Worm (Caenorhabditis elegans) whole organism, early embryonic: ENCODE measurements around the gene vem-1.

ENCODE experiments used
- B0310.2 ChIP-seq: sonication (generic microtip); optimal IDR thresholded peaks from 2 replicates; lab custom pipeline; 2016; ENCODE audit warnings: mild to moderate bottlenecking, missing genetic modification characterization, missing compliant biosample characterization
- F13C5.2 ChIP-seq: sonication (generic microtip); optimal IDR thresholded peaks from 2 replicates; lab custom pipeline; 2017; ENCODE audit warnings: mild to moderate bottlenecking, missing genetic modification characterization, inconsistent platforms, missing compliant biosample characterization
- aly-1 ChIP-seq: sonication (generic microtip); optimal IDR thresholded peaks from 2 replicates; lab custom pipeline; 2016; ENCODE audit warnings: missing genetic modification characterization, missing compliant biosample characterization
- ama-1 ChIP-seq: fragments of 150-350 bp; optimal IDR thresholded peaks from 2 replicates; lab custom pipeline; 2014
- ceh-13 ChIP-seq: fragments of 200-800 bp; sonication (Bioruptor generic); optimal IDR thresholded peaks from 2 replicates; lab custom pipeline; 2018; ENCODE audit warnings: mild to moderate bottlenecking, missing genetic modification characterization, missing compliant biosample characterization
- ceh-36 ChIP-seq: sonication (generic microtip); optimal IDR thresholded peaks from 2 replicates; lab custom pipeline; 2016; ENCODE audit warnings: missing genetic modification characterization, inconsistent platforms, missing compliant biosample characterization
- ets-7 ChIP-seq: sonication (generic microtip); optimal IDR thresholded peaks from 2 replicates; lab custom pipeline; 2016; ENCODE audit warnings: missing genotype, missing genetic modification characterization, missing compliant biosample characterization
- flt-1 ChIP-seq: fragments of 200-800 bp; sonication (Bioruptor generic); IDR thresholded peaks from 2 replicates; pipeline ENCODE4 v1.3.6; 2022; ENCODE audit warnings: missing genetic modification characterization, missing compliant biosample characterization
- hmbx-1 ChIP-seq: sonication (generic microtip); optimal IDR thresholded peaks from 2 replicates; lab custom pipeline; 2016; ENCODE audit warnings: mild to moderate bottlenecking, missing genetic modification characterization, missing compliant biosample characterization
- hmg-4 ChIP-seq: fragments of 200-800 bp; sonication (Bioruptor generic); optimal IDR thresholded peaks from 2 replicates; lab custom pipeline; 2018; ENCODE audit warnings: mild to moderate bottlenecking, missing genetic modification characterization, missing compliant biosample characterization
- hnd-1 ChIP-seq: sonication (generic microtip); optimal IDR thresholded peaks from 2 replicates; lab custom pipeline; 2016; ENCODE audit warnings: missing genetic modification characterization, missing compliant biosample characterization
- pes-1 ChIP-seq: fragments of 200-800 bp; sonication (Bioruptor generic); IDR thresholded peaks from 2 replicates; pipeline ENCODE4 v1.3.6; 2022; ENCODE audit warnings: missing genetic modification reagents, missing genetic modification characterization, missing compliant biosample characterization
- scrt-1 ChIP-seq: fragments of 200-800 bp; sonication (Bioruptor generic); IDR thresholded peaks from 2 replicates; pipeline ENCODE4 v1.3.6; 2022; ENCODE audit warnings: missing genetic modification characterization, missing compliant biosample characterization
- sea-1 ChIP-seq: fragments of 200-800 bp; sonication (Bioruptor generic); conservative IDR thresholded peaks from 2 replicates; pipeline ENCODE4 v1.3.6; 2022; ENCODE audit warnings: missing genetic modification characterization, missing compliant biosample characterization
- tbx-11 ChIP-seq: fragments of 200-800 bp; sonication (Bioruptor generic); IDR thresholded peaks from 2 replicates; pipeline ENCODE4 v1.3.6; 2022; ENCODE audit warnings: missing genetic modification characterization, missing compliant biosample characterization
- tbx-37 ChIP-seq: fragments of 200-800 bp; sonication (Bioruptor generic); conservative IDR thresholded peaks from 2 replicates; pipeline ENCODE4 v1.3.6; 2022; ENCODE audit warnings: missing genetic modification reagents, missing genetic modification characterization, missing compliant biosample characterization
- tra-4 ChIP-seq: sonication (generic microtip); optimal IDR thresholded peaks from 2 replicates; lab custom pipeline; 2017; ENCODE audit warnings: missing genetic modification characterization, missing compliant biosample characterization

The vem-1 gene

DNA sequence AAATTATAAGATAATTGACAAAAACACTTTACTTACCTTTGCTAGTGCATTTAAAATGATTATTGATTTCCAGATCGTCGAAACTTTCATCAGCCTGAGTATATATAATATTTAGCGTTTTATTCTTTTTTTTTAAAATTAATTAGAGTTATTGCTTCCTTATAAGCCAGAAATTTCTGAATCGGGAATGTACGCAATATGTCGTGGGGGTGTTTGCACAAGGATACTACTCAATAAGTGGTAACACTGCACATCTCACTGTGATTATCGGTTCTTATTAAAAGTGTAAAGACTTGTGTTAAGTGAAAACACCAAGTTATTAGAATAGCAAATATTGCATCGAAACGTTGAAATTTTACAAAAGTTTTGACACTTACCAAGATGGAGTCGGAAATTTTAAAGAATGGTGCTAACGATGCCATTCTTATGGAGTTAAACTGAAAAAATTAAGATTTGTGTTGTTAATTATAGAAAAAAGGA is 30.5 kb downstream of the vem-1 start, which contains the start of gene dim-1:
dim-1 (minus strand) TSS at position 430 of the 480 bp plus-strand sequence.
- TF ChIP-seq hnd-1 (tag; lab: Kevin White, UChicago) (no peak), ceh-13 (no peak), F13C5.2 (tag; lab: Kevin White, UChicago) (peak; percentile 16), sea-1 (GFP tag; lab: Robert Waterston, UW) (no peak), tbx-11 (GFP tag; lab: Robert Waterston, UW) (no peak)

DNA sequence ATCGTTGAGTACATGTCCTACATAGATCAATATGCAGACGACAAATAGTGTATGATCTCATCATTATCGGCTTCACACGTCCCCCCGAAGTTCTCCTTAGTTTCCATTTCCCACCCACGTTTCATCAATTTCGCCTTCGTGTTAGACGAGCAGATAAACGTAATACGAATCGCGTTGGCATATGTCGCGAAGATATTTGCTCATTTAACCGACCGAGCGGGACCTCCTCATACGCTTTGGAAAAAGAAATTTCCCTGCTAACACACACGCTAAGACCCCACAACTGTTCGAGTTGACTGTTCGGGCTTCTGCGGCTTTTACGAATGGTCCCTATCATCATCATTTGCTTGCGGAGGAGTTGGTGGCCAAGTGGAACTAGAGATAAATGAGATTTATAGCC is 33.9 kb downstream of the vem-1 start:
- TF ChIP-seq hmbx-1 (no peak), ets-7 (tag; lab: Kevin White, UChicago) (no peak), ceh-13 (no peak), pes-1 (GFP tag; lab: Robert Waterston, UW) (no peak), hmg-4 (GFP tag; lab: Kevin White, UChicago) (no peak), flt-1 (GFP tag; lab: Robert Waterston, UW) (no peak), hnd-1 (tag; lab: Kevin White, UChicago) (no peak), tbx-11 (GFP tag; lab: Robert Waterston, UW) (no peak), F13C5.2 (tag; lab: Kevin White, UChicago) (no peak), B0310.2 (tag; lab: Kevin White, UChicago) (no peak), ama-1 (lab: Kevin White, UChicago) (no peak), ceh-36 (no peak), aly-1 (tag; lab: Kevin White, UChicago) (no peak), tra-4 (no peak), scrt-1 (GFP tag; lab: Robert Waterston, UW) (no peak)

ce11 chrX:8053008-8053441 is 35.3 kb downstream of the vem-1 start:
- TF ChIP-seq sea-1 (GFP tag; lab: Robert Waterston, UW) (no peak), tbx-37 (no peak), scrt-1 (GFP tag; lab: Robert Waterston, UW) (no peak), hmg-4 (GFP tag; lab: Kevin White, UChicago) (no peak), tra-4 (no peak), ets-7 (tag; lab: Kevin White, UChicago) (no peak), F13C5.2 (tag; lab: Kevin White, UChicago) (no peak), hmbx-1 (no peak), tbx-11 (GFP tag; lab: Robert Waterston, UW) (no peak), pes-1 (GFP tag; lab: Robert Waterston, UW) (no peak)

ce11 chrX:8052055-8052454 is 36.3 kb downstream of the vem-1 start:
- TF ChIP-seq sea-1 (GFP tag; lab: Robert Waterston, UW) (no peak), pes-1 (GFP tag; lab: Robert Waterston, UW) (no peak), ets-7 (tag; lab: Kevin White, UChicago) (no peak), flt-1 (GFP tag; lab: Robert Waterston, UW) (no peak), B0310.2 (tag; lab: Kevin White, UChicago) (no peak), scrt-1 (GFP tag; lab: Robert Waterston, UW) (no peak), hmg-4 (GFP tag; lab: Kevin White, UChicago) (no peak), tra-4 (no peak), tbx-37 (no peak), hmbx-1 (no peak), aly-1 (tag; lab: Kevin White, UChicago) (no peak), ceh-13 (no peak), F13C5.2 (tag; lab: Kevin White, UChicago) (no peak), ama-1 (lab: Kevin White, UChicago) (no peak), hnd-1 (tag; lab: Kevin White, UChicago) (no peak), tbx-11 (GFP tag; lab: Robert Waterston, UW) (no peak), ceh-36 (no peak)

DNA sequence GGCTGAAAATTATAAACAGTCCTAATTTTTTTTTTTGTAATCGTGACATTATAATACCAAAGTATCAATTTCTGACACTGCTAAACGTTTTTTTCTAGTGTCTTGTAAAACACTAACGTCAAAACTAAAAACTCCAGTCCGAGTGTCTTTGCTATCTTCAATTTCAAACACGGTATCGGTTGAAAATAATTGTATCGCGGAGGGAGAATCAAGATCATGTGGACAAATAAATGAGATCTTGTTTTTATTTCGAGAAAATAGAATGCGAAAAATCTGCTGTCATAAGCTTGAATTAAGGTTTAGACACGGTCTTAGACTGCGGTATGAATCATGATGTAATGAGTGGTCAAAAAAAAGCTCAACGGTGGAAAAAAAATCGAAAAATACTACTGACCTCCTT is 39.7 kb downstream of the vem-1 start:
- TF ChIP-seq hnd-1 (tag; lab: Kevin White, UChicago): no peak
- no peak for TF ChIP-seq sea-1 (GFP tag; lab: Robert Waterston, UW)
- no peak for TF ChIP-seq scrt-1 (GFP tag; lab: Robert Waterston, UW)
- TF ChIP-seq tbx-11 (GFP tag; lab: Robert Waterston, UW): no peak
- no peak for TF ChIP-seq F13C5.2 (tag; lab: Kevin White, UChicago)
- no peak for TF ChIP-seq ceh-13
- no peak for TF ChIP-seq B0310.2 (tag; lab: Kevin White, UChicago)
- no peak for TF ChIP-seq pes-1 (GFP tag; lab: Robert Waterston, UW)
- no peak for TF ChIP-seq tbx-37

DNA sequence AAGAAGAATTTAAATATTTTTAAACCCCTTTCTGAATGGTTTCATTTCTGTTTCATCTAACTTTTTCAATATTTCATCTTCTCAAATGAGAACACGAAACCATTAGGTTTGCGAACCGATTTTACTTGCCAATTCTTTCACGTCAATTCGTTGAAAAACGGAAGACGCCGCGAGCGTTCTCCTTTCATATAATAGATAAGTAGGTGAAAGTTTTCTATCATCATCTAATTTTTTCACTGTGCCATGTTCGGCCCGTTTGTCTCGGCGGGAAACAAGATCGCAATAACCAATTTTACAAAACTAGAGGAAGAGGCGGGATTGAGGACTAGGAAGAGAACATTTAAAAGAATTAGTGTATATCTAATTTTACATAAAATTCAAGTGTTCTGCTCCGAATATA is 43.2 kb downstream of the vem-1 start, which contains the start of gene C18A11.4:
C18A11.4 (plus strand) TSS at position 367 of the 400 bp plus-strand sequence.
- TF ChIP-seq ama-1 (lab: Kevin White, UChicago) (no peak), hmbx-1 (no peak), hnd-1 (tag; lab: Kevin White, UChicago) (no peak), aly-1 (tag; lab: Kevin White, UChicago) (no peak), tra-4 (no peak), sea-1 (GFP tag; lab: Robert Waterston, UW) (no peak), F13C5.2 (tag; lab: Kevin White, UChicago) (no peak), B0310.2 (tag; lab: Kevin White, UChicago) (no peak), scrt-1 (GFP tag; lab: Robert Waterston, UW) (no peak), ceh-36 (no peak), tbx-37 (no peak), ets-7 (tag; lab: Kevin White, UChicago) (no peak)

DNA sequence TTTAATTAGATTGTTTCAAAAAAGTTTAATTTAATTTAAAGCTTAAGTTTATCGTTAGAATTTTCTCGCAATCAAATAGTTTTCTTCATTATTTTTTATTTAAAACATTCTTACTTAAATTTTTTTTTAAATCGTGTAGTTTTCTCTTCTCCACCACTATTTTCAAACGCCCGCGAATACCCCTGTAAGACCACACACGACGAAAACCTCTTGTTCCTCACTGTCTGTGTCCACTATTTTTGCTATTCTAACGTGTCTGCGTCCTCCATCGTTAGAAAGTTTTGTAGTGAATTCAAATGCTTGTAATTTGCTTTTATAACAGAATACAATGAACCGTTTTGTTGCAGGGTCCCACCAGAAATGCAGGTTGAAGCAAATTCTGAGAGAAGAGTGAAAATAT is 47.4 kb downstream of the vem-1 start, which contains the start of gene xol-1:
xol-1 (plus strand) TSS at position 347 of the 400 bp plus-strand sequence.
- TF ChIP-seq tra-4: no peak
